Worm (Caenorhabditis elegans) whole organism, mixed stage, embryonic: ENCODE results near the gene daf-4.

ENCODE experiments used
- M03D4.4 ChIP-seq: sonication (generic microtip); optimal IDR thresholded peaks from 2 replicates; lab custom pipeline; 2017; ENCODE audit warnings: mild to moderate bottlenecking, missing genetic modification characterization, missing compliant biosample characterization
- elt-1 ChIP-seq: sonication (generic microtip); optimal IDR thresholded peaks from 2 replicates; lab custom pipeline; 2017; ENCODE audit warnings: missing genetic modification characterization, mild to moderate bottlenecking, missing compliant biosample characterization, antibody characterized with exemption, moderate library complexity, borderline replicate concordance; ENCODE audit not compliant: insufficient read depth
- elt-3 ChIP-seq: fragments of 150-350 bp; optimal IDR thresholded peaks from 2 replicates; lab custom pipeline; 2014; ENCODE audit warnings: missing biosample characterization, missing genetic modification characterization
- hlh-1 ChIP-seq: fragments of 150-350 bp; optimal IDR thresholded peaks from 2 replicates; lab custom pipeline; 2014; ENCODE audit warnings: missing biosample characterization, missing genetic modification reagents, missing genetic modification characterization
- lsy-2 ChIP-seq: fragments of 150-350 bp; optimal IDR thresholded peaks from 2 replicates; lab custom pipeline; 2014; ENCODE audit warnings: missing biosample characterization, missing genetic modification characterization
- mls-2 ChIP-seq: sonication (generic microtip); optimal IDR thresholded peaks from 2 replicates; lab custom pipeline; 2016; ENCODE audit warnings: mild to moderate bottlenecking, missing genetic modification characterization, moderate library complexity, missing compliant biosample characterization
- nhr-237 ChIP-seq: fragments of 150-350 bp; optimal IDR thresholded peaks from 2 replicates; lab custom pipeline; 2014; ENCODE audit warnings: missing biosample characterization, missing genetic modification characterization
- nhr-76 ChIP-seq: sonication (generic microtip); optimal IDR thresholded peaks from 2 replicates; lab custom pipeline; 2017; ENCODE audit warnings: missing biosample characterization, missing genetic modification characterization
- sem-2 ChIP-seq: fragments of 200-800 bp; sonication (Bioruptor generic); optimal IDR thresholded peaks from 2 replicates; lab custom pipeline; 2018; ENCODE audit warnings: mild to moderate bottlenecking, missing genetic modification characterization, missing compliant biosample characterization
- unc-39 ChIP-seq: fragments of 150-350 bp; optimal IDR thresholded peaks from 2 replicates; lab custom pipeline; 2014; ENCODE audit warnings: missing biosample characterization, missing genetic modification characterization
- unc-62 ChIP-seq: fragments of 150-350 bp; optimal IDR thresholded peaks from 2 replicates; lab custom pipeline; 2014; ENCODE audit warnings: missing biosample characterization, missing genetic modification reagents, missing genetic modification characterization

DNA sequence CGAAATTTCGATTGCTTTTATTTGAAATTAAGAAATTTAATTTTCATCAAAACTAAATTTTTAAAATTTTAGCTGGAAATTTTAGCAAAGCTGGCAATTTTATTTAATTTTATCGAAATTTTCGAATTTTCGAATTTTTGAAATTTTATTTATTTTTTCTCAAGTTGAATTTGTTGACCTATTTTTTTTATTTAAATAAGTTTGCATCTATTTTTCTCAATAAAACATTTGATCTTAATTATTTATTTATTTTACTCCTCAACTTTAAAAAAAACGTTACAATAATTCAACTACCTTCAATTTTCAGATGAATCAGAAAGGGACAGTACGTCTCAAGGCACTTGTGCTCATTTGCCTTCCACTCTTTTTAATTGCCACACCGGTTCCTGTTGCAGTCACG lies at the start of gene daf-4:
- TF ChIP-seq nhr-237 (tag; lab: Kevin White, UChicago) (no peak), hlh-1 (tag; lab: Kevin White, UChicago) (no peak), unc-62 (GFP tag; lab: Kevin White, UChicago) (no peak), elt-3 (tag; lab: Kevin White, UChicago) (no peak), nhr-76 (tag; lab: Kevin White, UChicago) (no peak), unc-39 (tag; lab: Kevin White, UChicago) (no peak), lsy-2 (tag; lab: Kevin White, UChicago) (no peak), elt-1 (tag; lab: Kevin White, UChicago) (no peak), M03D4.4 (no peak), mls-2 (tag; lab: Kevin White, UChicago) (no peak), sem-2 (GFP tag; lab: Kevin White, UChicago) (no peak)
